Fruit fly (Drosophila melanogaster): ENCODE results near the gene CG3402.

DNA sequence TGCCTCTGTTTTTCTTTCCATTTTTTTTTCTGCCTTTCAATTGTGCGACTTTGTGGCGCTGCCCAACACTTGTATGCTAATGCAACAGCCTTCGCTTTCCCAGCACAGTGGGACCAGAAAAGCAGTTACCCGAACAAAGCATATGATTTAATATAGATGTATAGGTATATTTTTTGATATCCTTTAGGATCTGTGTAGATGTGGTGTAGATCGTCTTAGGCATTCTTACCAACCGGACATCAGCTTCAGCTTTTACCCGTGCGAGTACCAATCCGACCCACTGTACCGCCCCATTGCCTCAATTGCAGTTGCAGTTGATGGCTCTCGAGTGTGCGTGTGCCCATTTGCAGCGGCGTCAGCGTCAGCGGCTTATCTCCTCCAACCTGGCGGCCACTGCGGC lies 16.2 kb downstream of the CG3402 start:
- TF ChIP-seq CG8478 (optimal IDR thresholded peaks at IDR 0.05) (no peak), Dll (optimal IDR thresholded peaks at IDR 0.05) (no peak), EcR (GFP tag; optimal IDR thresholded peaks at IDR 0.05) (no peak)
